Fruit fly (Drosophila melanogaster) whole organism, pupa: ENCODE results near the gene Usp32.

Experiments used
- CG10348 ChIP-seq: fragments of 200-800 bp; sonication (Bioruptor generic); IDR thresholded peaks from 2 replicates; pipeline ENCODE4 v1.3.6; 2022; ENCODE audit warnings: missing biosample characterization, missing genetic modification characterization
- CG12605 ChIP-seq: fragments of 200-800 bp; sonication (Bioruptor generic); IDR thresholded peaks from 2 replicates; pipeline ENCODE4 v1.3.6; 2022; ENCODE audit warnings: missing biosample characterization, missing genetic modification characterization
- CG13204 ChIP-seq: fragments of 200-800 bp; sonication (Bioruptor generic); optimal IDR thresholded peaks from 2 replicates; lab custom pipeline; 2018; ENCODE audit warnings: missing biosample characterization, mild to moderate bottlenecking, missing genetic modification characterization, moderate library complexity
- CG14655 ChIP-seq: fragments of 200-800 bp; sonication (Bioruptor generic); optimal IDR thresholded peaks from 3 replicates; lab custom pipeline; 2017; ENCODE audit warnings: mild to moderate bottlenecking, missing biosample characterization, missing genetic modification reagents, missing genetic modification characterization
- CG15710 ChIP-seq: fragments of 200-800 bp; sonication (Bioruptor generic); optimal IDR thresholded peaks from 2 replicates; lab custom pipeline; 2018; ENCODE audit warnings: missing biosample characterization, mild to moderate bottlenecking, missing genetic modification characterization, moderate library complexity
- CG17806 ChIP-seq: fragments of 200-800 bp; sonication (Bioruptor generic); optimal IDR thresholded peaks from 2 replicates; lab custom pipeline; 2018; ENCODE audit warnings: missing biosample characterization, mild to moderate bottlenecking, missing genetic modification characterization, moderate library complexity
- CG32121 ChIP-seq: fragments of 200-800 bp; sonication (Bioruptor generic); IDR thresholded peaks from 2 replicates; pipeline ENCODE4 v1.3.6; 2022; ENCODE audit warnings: missing biosample characterization, missing genetic modification characterization
- CG34367 ChIP-seq: fragments of 200-800 bp; sonication (Bioruptor generic); optimal IDR thresholded peaks from 2 replicates; lab custom pipeline; 2018; ENCODE audit warnings: missing biosample characterization, mild to moderate bottlenecking, missing genetic modification characterization
- CG4496 ChIP-seq: fragments of 200-800 bp; sonication (Bioruptor generic); IDR thresholded peaks from 3 replicates; pipeline ENCODE4 v1.3.6; 2022; ENCODE audit warnings: missing biosample characterization, missing genetic modification characterization
- CG8159 ChIP-seq: fragments of 200-800 bp; sonication (Bioruptor generic); optimal IDR thresholded peaks from 3 replicates; lab custom pipeline; 2018; ENCODE audit warnings: missing biosample characterization, mild to moderate bottlenecking, missing genetic modification characterization, moderate library complexity
- CG8301 ChIP-seq: fragments of 200-800 bp; sonication (Bioruptor generic); optimal IDR thresholded peaks from 2 replicates; lab custom pipeline; 2018; ENCODE audit warnings: missing biosample characterization, mild to moderate bottlenecking, missing genetic modification characterization
- CG9948 ChIP-seq: fragments of 200-800 bp; sonication (Bioruptor generic); optimal IDR thresholded peaks from 2 replicates; lab custom pipeline; 2018; ENCODE audit warnings: missing biosample characterization, mild to moderate bottlenecking, missing genetic modification characterization, moderate library complexity
- D1 ChIP-seq: fragments of 200-800 bp; sonication (Bioruptor generic); optimal IDR thresholded peaks from 2 replicates; lab custom pipeline; 2018; ENCODE audit warnings: missing biosample characterization, mild to moderate bottlenecking, missing genetic modification characterization, moderate library complexity
- EcR ChIP-seq: fragments of 200-800 bp; sonication (Bioruptor generic); optimal IDR thresholded peaks from 3 replicates; lab custom pipeline; 2019; ENCODE audit warnings: missing biosample characterization, missing genetic modification characterization, mild to moderate bottlenecking, moderate library complexity, missing genetic modification reagents
- Ets98B ChIP-seq: fragments of 200-800 bp; sonication (Bioruptor generic); IDR thresholded peaks from 2 replicates; pipeline ENCODE4 v1.3.6; 2022; ENCODE audit warnings: missing biosample characterization, missing genetic modification characterization
- Pif1A ChIP-seq: fragments of 200-800 bp; sonication (Bioruptor generic); optimal IDR thresholded peaks from 3 replicates; lab custom pipeline; 2016; ENCODE audit warnings: missing biosample characterization, missing genetic modification characterization
- Pif1B ChIP-seq: fragments of 200-800 bp; sonication (Bioruptor generic); optimal IDR thresholded peaks from 3 replicates; lab custom pipeline; 2016; ENCODE audit warnings: missing biosample characterization, missing genetic modification characterization
- Snoo ChIP-seq: fragments of 200-800 bp; sonication (Bioruptor generic); optimal IDR thresholded peaks from 3 replicates; lab custom pipeline; 2017; ENCODE audit warnings: missing biosample characterization, mild to moderate bottlenecking, missing genetic modification characterization, inconsistent platforms
- fd96Ca ChIP-seq: fragments of 200-800 bp; sonication (Bioruptor generic); IDR thresholded peaks from 3 replicates; pipeline ENCODE4 v1.3.6; 2022; ENCODE audit warnings: missing biosample characterization, missing genetic modification characterization
- gl ChIP-seq: fragments of 200-800 bp; sonication (Bioruptor generic); optimal IDR thresholded peaks from 2 replicates; lab custom pipeline; 2018; ENCODE audit warnings: missing biosample characterization, mild to moderate bottlenecking, missing genetic modification characterization
- rn ChIP-seq: fragments of 200-800 bp; sonication (Bioruptor generic); IDR thresholded peaks from 2 replicates; pipeline ENCODE4 v1.3.6; 2022; ENCODE audit warnings: missing biosample characterization, missing genetic modification characterization

The Usp32 gene

DNA sequence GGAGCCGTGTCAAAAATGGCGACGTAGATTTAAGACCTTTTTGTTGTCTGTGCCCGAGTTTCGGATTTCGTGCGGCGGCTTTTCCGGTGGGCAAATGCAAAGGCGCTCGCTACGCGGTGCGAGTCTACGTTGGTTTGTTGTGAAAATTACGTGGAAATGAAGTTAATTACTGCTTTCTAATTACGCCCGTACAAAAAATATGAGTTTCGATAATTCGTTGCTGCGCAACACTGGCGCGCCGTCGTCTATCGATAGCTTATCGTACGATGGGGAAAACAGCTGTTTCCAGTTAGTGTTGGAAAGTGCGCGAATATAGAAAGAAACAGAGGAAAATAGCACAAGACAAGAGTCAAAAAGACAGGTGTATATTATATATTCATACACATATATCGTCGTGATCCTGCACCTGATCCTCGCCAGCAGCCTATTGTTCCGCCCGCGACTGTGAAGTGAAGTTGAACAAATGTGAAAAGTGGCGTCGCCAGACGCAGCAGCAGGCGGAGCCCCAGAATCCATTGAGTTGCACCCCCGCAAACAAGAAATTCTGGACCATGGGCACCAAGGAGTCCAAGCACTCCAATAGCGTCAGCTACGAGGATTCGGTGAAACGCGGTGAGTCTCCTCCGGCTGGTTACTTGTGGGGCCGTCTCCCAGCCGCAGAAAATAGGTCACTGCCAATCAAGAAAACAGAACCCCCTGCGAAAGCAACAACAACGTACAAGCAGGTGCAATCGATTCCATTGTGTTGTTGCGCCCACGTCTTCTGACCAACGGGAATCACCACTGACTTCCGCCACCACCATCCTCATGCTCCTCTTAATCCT lies at the start of gene Usp32, which contains the start of gene Rab8:
Usp32 (plus strand) TSS at position 297 of the 824 bp plus-strand sequence.
Rab8 (minus strand) TSS at position 236 of the 824 bp plus-strand sequence.
- TF ChIP-seq EcR (GFP tag; lab: Kevin White, UChicago) (no peak), CG15710 (tag; lab: Kevin White, UChicago) (peak; percentile 35), CG9948 (tag; lab: Kevin White, UChicago) (no peak), CG32121 (GFP tag; lab: Robert Waterston, UW) (no peak), CG34367 (tag; lab: Kevin White, UChicago) (peak; percentile 23), Pif1B (GFP tag; lab: Kevin White, UChicago) (peak; percentile 42), Snoo (tag; lab: Kevin White, UChicago) (peak; percentile 53), Pif1A (GFP tag; lab: Kevin White, UChicago) (no peak), CG13204 (no peak), D1 (no peak), rn (GFP tag; lab: Robert Waterston, UW) (no peak), gl (tag; lab: Kevin White, UChicago) (no peak), CG14655 (GFP tag; lab: Kevin White, UChicago) (no peak), CG8159 (tag; lab: Kevin White, UChicago) (peak; percentile 52), CG4496 (peak; percentile 70), CG12605 (GFP tag; lab: Robert Waterston, UW) (no peak), CG10348 (GFP tag; lab: Robert Waterston, UW) (no peak), fd96Ca (GFP tag; lab: Robert Waterston, UW) (peak; percentile 67; the same call in 1 of the 3 replicates), CG17806 (no peak)

DNA sequence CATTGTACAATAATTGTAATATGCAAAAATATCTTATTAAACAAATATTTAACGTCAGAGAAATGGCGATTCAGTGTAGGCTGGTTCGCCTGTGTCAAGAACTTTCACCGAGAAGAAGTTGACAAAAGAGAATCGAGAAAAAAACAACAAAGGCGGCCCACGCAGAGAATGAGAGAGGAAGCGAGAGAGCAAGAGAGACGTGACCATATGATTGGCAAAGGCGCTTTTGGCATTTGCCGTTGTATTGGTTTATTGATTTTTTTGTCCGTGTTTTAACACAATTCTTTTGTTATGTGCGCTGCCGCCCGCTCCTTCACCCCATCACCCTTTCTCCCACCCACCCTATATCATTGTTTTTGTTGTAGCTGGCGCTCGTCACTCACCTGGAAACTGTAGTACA lies 37.7 kb upstream of the Usp32 start:
- peak; percentile 52 for TF ChIP-seq EcR (GFP tag; lab: Kevin White, UChicago)
- 0 out of 3 replicates have a peak, but pooled peaks have one; percentile 34 for TF ChIP-seq CG4496
- TF ChIP-seq Ets98B (GFP tag; lab: Robert Waterston, UW) = no peak; the same call in 1 of the 2 replicates
- TF ChIP-seq Snoo (tag; lab: Kevin White, UChicago) = no peak
- TF ChIP-seq CG8301 (tag; lab: Kevin White, UChicago) = no peak
- peak; percentile 73 for TF ChIP-seq gl (tag; lab: Kevin White, UChicago)
- TF ChIP-seq rn (GFP tag; lab: Robert Waterston, UW) = no peak
- TF ChIP-seq CG32121 (GFP tag; lab: Robert Waterston, UW) = no peak
- peak; percentile 19 for TF ChIP-seq CG15710 (tag; lab: Kevin White, UChicago)
- TF ChIP-seq CG17806 = no peak
- no peak for TF ChIP-seq CG13204
- TF ChIP-seq CG10348 (GFP tag; lab: Robert Waterston, UW) = no peak
- no peak for TF ChIP-seq CG12605 (GFP tag; lab: Robert Waterston, UW)
- TF ChIP-seq CG34367 (tag; lab: Kevin White, UChicago) = no peak
- peak; percentile 0 for TF ChIP-seq CG9948 (tag; lab: Kevin White, UChicago)
- no peak for TF ChIP-seq CG14655 (GFP tag; lab: Kevin White, UChicago)

- TF ChIP-seq CG4496 (0 out of 3 replicates have a peak, but pooled peaks have one; percentile 41), CG34367 (tag; lab: Kevin White, UChicago) (no peak), CG13204 (no peak), Snoo (tag; lab: Kevin White, UChicago) (peak; percentile 58), CG32121 (GFP tag; lab: Robert Waterston, UW) (no peak), Ets98B (GFP tag; lab: Robert Waterston, UW) (no peak), CG14655 (GFP tag; lab: Kevin White, UChicago) (no peak), CG8301 (tag; lab: Kevin White, UChicago) (no peak), CG12605 (GFP tag; lab: Robert Waterston, UW) (no peak)
These were observed 36.7 kb upstream of the Usp32 start, which contains the start of the genes trc and CG32221 for dm6 chr3L:19834143-19834794. Gene trc, minus strand, starts transcription at chr3L:19834304. Gene CG32221, plus strand, starts transcription at chr3L:19834670.

DNA sequence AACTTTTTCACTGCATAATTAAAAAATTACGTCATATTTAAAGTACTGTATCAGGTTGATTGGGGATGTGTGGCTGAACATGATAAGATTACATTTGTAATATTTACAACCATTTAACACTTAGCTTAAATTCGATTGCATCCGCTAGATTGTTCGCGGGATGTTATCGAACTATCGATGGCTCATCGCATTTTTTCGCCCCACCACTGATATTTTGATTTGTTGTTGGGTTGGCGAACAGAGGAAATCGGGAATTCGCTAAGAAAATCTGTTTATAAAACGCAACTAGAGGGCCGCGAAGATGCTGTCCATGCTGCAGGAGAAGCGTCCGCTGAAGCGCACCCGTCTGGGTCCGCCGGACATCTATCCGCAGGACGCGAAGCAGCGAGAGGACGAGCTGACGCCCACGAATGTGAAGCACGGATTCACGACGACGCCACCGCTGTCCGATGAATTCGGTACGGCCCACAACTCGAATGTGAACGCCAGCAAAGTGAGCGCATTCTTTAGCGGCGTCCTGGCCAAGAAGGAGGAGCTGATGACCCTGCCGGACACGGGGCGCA lies 34.5 kb upstream of the Usp32 start, which contains the start of gene kto:
kto (plus strand) TSS at position 240 of the 563 bp plus-strand sequence.
- TF ChIP-seq Snoo (tag; lab: Kevin White, UChicago) = no peak
- TF ChIP-seq CG10348 (GFP tag; lab: Robert Waterston, UW) = no peak
- TF ChIP-seq, all 21 proteins: peak for 0

DNA sequence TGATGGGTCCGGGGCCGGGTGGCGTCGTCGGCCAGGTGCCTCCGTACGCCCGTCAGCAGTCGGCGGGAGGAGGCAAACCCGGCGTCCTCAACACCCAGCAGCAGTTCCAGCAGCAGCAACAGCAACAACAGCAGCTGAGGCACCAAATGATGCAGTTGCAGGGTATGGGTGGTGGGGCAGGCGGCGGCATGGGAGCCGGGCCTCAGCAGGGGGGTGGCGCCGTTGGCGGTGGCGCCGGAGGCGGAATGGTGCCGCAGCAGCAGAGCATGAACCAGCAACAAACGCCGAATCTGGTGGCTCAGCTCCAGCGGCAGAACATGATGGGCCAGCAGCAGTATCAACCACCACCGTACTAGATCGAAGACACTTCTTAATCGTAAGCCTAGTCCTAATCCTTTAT lies 26.4 kb upstream of the Usp32 start:
- no peak for TF ChIP-seq gl (tag; lab: Kevin White, UChicago)
- no peak for TF ChIP-seq CG8301 (tag; lab: Kevin White, UChicago)
- no peak for TF ChIP-seq Snoo (tag; lab: Kevin White, UChicago)
- no peak for TF ChIP-seq CG14655 (GFP tag; lab: Kevin White, UChicago)
- TF ChIP-seq CG15710 (tag; lab: Kevin White, UChicago) = no peak
- no peak for TF ChIP-seq CG12605 (GFP tag; lab: Robert Waterston, UW)
